Fruit fly (Drosophila melanogaster): ENCODE results near the gene CG5989.

The CG5989 gene

DNA sequence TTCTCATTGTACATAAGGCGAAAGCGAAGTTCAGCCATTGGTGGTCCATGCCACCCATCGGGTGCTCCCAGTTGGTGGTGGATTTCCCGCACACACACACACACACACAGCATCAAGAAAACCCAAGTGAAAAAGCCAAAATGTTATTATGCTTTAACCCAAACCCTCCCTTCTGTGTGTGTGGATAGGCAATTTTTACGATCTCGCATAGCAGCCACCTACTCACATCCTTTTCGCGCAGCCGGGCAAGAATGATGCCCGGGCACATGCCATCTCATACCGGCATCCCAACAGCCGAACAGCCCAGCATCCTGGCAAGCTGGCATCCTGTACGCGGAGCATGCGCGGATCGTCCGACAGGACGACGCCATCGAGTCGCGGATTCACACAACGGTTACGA, 46.9 kb downstream of the CG5989 start (continued):
- no peak for TF ChIP-seq lilli (GFP tag; optimal IDR thresholded peaks at IDR 0.05)
- no peak for TF ChIP-seq ssp (GFP tag; IDR thresholded peaks at IDR 0.05)
- no peak for TF ChIP-seq CG11695 (GFP tag; IDR thresholded peaks at IDR 0.05)
- no peak for TF ChIP-seq CG6654 (GFP tag; optimal IDR thresholded peaks at IDR 0.05)
- TF ChIP-seq CG10321 (GFP tag; IDR thresholded peaks at IDR 0.05) = no peak
- no peak for TF ChIP-seq CG12942 (GFP tag; optimal IDR thresholded peaks at IDR 0.05)
- TF ChIP-seq dimm (GFP tag; IDR thresholded peaks at IDR 0.05) = no peak
- TF ChIP-seq CG10147 (GFP tag; optimal IDR thresholded peaks at IDR 0.05) = no peak
- TF ChIP-seq CG10366 (GFP tag; IDR thresholded peaks at IDR 0.05) = no peak
- no peak for TF ChIP-seq CG12769 (tag; optimal IDR thresholded peaks at IDR 0.05)
- no peak for TF ChIP-seq gsb-n (tag; optimal IDR thresholded peaks at IDR 0.05)
- peak; percentile 68 for TF ChIP-seq pros (GFP tag; optimal IDR thresholded peaks at IDR 0.05)
- TF ChIP-seq Rfx (GFP tag; IDR thresholded peaks at IDR 0.05) = no peak
- TF ChIP-seq Hsf (GFP tag; optimal IDR thresholded peaks at IDR 0.05) = no peak
- no peak for TF ChIP-seq sd (tag; optimal IDR thresholded peaks at IDR 0.05)
- TF ChIP-seq sob (GFP tag; IDR thresholded peaks at IDR 0.05) = no peak
- TF ChIP-seq CG1602 (GFP tag; optimal IDR thresholded peaks at IDR 0.05) = no peak
- TF ChIP-seq CG1832 (GFP tag; optimal IDR thresholded peaks at IDR 0.05) = peak; percentile 34
- no peak for TF ChIP-seq CG4730 (GFP tag; IDR thresholded peaks at IDR 0.05)
- no peak for TF ChIP-seq Awh (GFP tag; IDR thresholded peaks at IDR 0.05)
- TF ChIP-seq CkIIα-i1 (GFP tag; IDR thresholded peaks at IDR 0.05) = no peak
- TF ChIP-seq CG9797 (GFP tag; optimal IDR thresholded peaks at IDR 0.05) = no peak
- no peak for TF ChIP-seq CG8089 (GFP tag; optimal IDR thresholded peaks at IDR 0.05)
- no peak for TF ChIP-seq Dek (tag; optimal IDR thresholded peaks at IDR 0.05)
- no peak for TF ChIP-seq bbx (GFP tag; IDR thresholded peaks at IDR 0.05; ENCODE audit: partially characterized antibody)
- peak in 1 of 2 experiments; percentile 28 for TF ChIP-seq tll (GFP tag; optimal IDR thresholded peaks at IDR 0.05)

dm6 chr3L:8554024-8554642, 49.8 kb downstream of the CG5989 start:
- TF ChIP-seq CG6254 (GFP tag; optimal IDR thresholded peaks at IDR 0.05) (no peak), Med (GFP tag) (peak; percentile 76), cad (GFP tag; optimal IDR thresholded peaks at IDR 0.05) (peak; percentile 60), chinmo (GFP tag; IDR thresholded peaks at IDR 0.05; ENCODE audit: partially characterized antibody) (peak; percentile 89), Deaf1 (tag; optimal IDR thresholded peaks at IDR 0.05) (peak; percentile 19), ftz-f1 (GFP tag; optimal IDR thresholded peaks at IDR 0.05) (peak; percentile 74), CG3838 (GFP tag; optimal IDR thresholded peaks at IDR 0.05) (no peak), hkb (optimal IDR thresholded peaks at IDR 0.05) (no peak), hkb (GFP tag; IDR thresholded peaks at IDR 0.05) (0 out of 2 replicates have a peak, but pooled peaks have one; percentile 17), sr (GFP tag; IDR thresholded peaks at IDR 0.05) (peak; percentile 94), tll (GFP tag; optimal IDR thresholded peaks at IDR 0.05) (peak in 1 of 2 experiments; percentile 23), CG34376 (GFP tag; optimal IDR thresholded peaks at IDR 0.05) (peak; percentile 19), Blimp-1 (GFP tag; optimal IDR thresholded peaks at IDR 0.05) (peak; percentile 72), mirr (GFP tag; optimal IDR thresholded peaks at IDR 0.05) (peak; percentile 49), sd (tag; optimal IDR thresholded peaks at IDR 0.05) (peak; percentile 68), twi (tag; optimal IDR thresholded peaks at IDR 0.05) (peak; percentile 83), CG4617 (GFP tag; optimal IDR thresholded peaks at IDR 0.05; ENCODE audit: borderline replicate concordance) (no peak), cwo (GFP tag; optimal IDR thresholded peaks at IDR 0.05) (peak; percentile 76), eyg (GFP tag; optimal IDR thresholded peaks at IDR 0.05) (no peak), lab (GFP tag; optimal IDR thresholded peaks at IDR 0.05) (no peak), GATAe (GFP tag; conservative IDR thresholded peaks at IDR 0.05) (peak; percentile 42; the same call in 1 of the 2 replicates), CG12769 (tag; optimal IDR thresholded peaks at IDR 0.05) (peak; percentile 13), Pdp1 (GFP tag; optimal IDR thresholded peaks at IDR 0.05) (peak in 1 of 2 experiments; percentile 62), grn (GFP tag; optimal IDR thresholded peaks at IDR 0.05) (peak; percentile 26), ci (GFP tag; IDR thresholded peaks at IDR 0.05) (peak; percentile 27; the same call in 1 of the 3 replicates), sug (tag; optimal IDR thresholded peaks at IDR 0.05) (peak; percentile 66), dysf (GFP tag; IDR thresholded peaks at IDR 0.05) (no peak)
